Worm (Caenorhabditis elegans): ENCODE data around the gene F20D6.15.

Gene F20D6.15

DNA sequence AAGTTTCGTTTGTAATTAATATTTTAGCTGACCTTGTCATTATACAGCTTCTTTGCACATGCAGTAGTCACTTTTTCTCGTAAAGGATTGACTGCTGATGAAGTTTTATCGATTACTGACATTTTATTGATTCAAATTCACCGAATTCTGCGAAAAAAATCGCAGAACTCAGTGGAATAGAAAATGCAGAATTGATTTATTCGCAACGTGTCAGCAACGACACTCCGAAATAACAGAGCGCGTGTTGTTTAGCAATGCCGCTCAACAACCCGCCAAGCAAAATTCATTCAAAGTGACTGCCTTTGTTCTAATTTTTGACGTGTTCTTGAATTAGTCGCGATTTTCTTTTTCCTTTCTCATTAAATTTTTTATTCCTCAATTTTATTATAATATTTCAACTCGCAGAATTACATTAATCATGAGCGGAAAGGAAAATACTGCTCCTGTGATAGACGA lies 32.8 kb upstream of the F20D6.15 start, which contains the start of the genes cogc-6 and air-1 (continued):
- TF ChIP-seq ztf-1 (GFP tag; conservative IDR thresholded peaks at IDR 0.05), result no peak
- no peak for TF ChIP-seq nhr-6 (tag; optimal IDR thresholded peaks at IDR 0.05)
- no peak for TF ChIP-seq mbf-1 (tag; optimal IDR thresholded peaks at IDR 0.05)
- TF ChIP-seq unc-55 (GFP tag; optimal IDR thresholded peaks at IDR 0.05), result peak; percentile 34
- TF ChIP-seq dmd-4 (tag; optimal IDR thresholded peaks at IDR 0.05), result no peak
- TF ChIP-seq nhr-11 (tag; optimal IDR thresholded peaks at IDR 0.05), result no peak
- TF ChIP-seq sem-4 (tag; optimal IDR thresholded peaks at IDR 0.05), result no peak
- TF ChIP-seq F13H6.1 (tag; optimal IDR thresholded peaks at IDR 0.05), result no peak
- no peak for TF ChIP-seq ama-1 (optimal IDR thresholded peaks at IDR 0.05)

ce11 chrV:8219550-8219949 lies 31.3 kb upstream of the F20D6.15 start:
- no peak for TF ChIP-seq ceh-16 (tag; optimal IDR thresholded peaks at IDR 0.05)
- TF ChIP-seq blmp-1 (tag; optimal IDR thresholded peaks at IDR 0.05; ENCODE audit: insufficient read depth), result no peak
- no peak for TF ChIP-seq ztf-1 (GFP tag; conservative IDR thresholded peaks at IDR 0.05)
- no peak for TF ChIP-seq unc-39 (tag; optimal IDR thresholded peaks at IDR 0.05)
- TF ChIP-seq F13H6.1 (tag; optimal IDR thresholded peaks at IDR 0.05), result no peak
- no peak for TF ChIP-seq nhr-10 (tag; optimal IDR thresholded peaks at IDR 0.05)
- no peak for TF ChIP-seq ZK546.5 (tag; optimal IDR thresholded peaks at IDR 0.05)

DNA sequence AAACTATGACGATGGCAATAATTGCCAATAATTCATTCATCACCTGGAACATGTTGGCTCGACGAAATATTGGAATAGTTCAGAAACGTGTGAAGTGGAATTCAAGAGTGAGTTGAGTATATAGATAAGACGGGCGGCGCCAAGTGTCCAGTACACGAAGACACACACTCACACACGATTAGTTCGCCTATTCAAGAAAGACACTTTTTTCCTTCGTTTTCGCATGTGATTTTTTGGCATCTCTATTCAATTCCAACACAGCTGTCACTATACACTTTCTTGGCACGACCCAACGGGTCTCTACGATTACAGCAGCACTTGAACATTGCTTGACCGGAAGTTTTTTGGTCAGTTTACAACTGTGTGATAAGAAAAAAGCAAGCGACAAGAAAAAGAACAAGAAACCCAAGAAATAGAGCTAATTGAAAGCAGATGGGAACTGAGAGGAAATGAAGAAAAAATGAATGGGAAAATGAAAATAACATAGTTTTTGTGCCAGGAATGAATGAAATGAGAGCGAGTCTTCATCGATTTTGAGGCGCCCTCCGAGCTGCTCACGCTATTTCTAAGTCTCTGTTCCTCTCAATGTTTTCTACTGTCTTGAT lies 29.5 kb upstream of the F20D6.15 start, which contains the start of gene K07C11.8:
K07C11.8 (minus strand) TSS at position 224 of the 605 bp plus-strand sequence.
- TF ChIP-seq ZK546.5 (tag; optimal IDR thresholded peaks at IDR 0.05), result no peak
- TF ChIP-seq nhr-6 (tag; optimal IDR thresholded peaks at IDR 0.05), result no peak
- no peak for TF ChIP-seq elt-1 (tag; optimal IDR thresholded peaks at IDR 0.05)
- TF ChIP-seq Y55F3AM.14 (GFP tag; optimal IDR thresholded peaks at IDR 0.05), result no peak
- no peak for TF ChIP-seq lin-13 (GFP tag; optimal IDR thresholded peaks at IDR 0.05)
- no peak for TF ChIP-seq F13H6.1 (tag; optimal IDR thresholded peaks at IDR 0.05)
- no peak for TF ChIP-seq blmp-1 (tag; optimal IDR thresholded peaks at IDR 0.05; ENCODE audit: insufficient read depth)
- no peak for TF ChIP-seq lsy-2 (tag; optimal IDR thresholded peaks at IDR 0.05)
- TF ChIP-seq unc-55 (GFP tag; optimal IDR thresholded peaks at IDR 0.05), result peak; percentile 39
- TF ChIP-seq mdl-1 (tag; optimal IDR thresholded peaks at IDR 0.05), result no peak
- no peak for TF ChIP-seq nhr-11 (tag; optimal IDR thresholded peaks at IDR 0.05)
- TF ChIP-seq aly-2 (tag; optimal IDR thresholded peaks at IDR 0.05), result no peak
- no peak for TF ChIP-seq nhr-25 (tag; optimal IDR thresholded peaks at IDR 0.05)
- no peak for TF ChIP-seq nhr-12 (tag; optimal IDR thresholded peaks at IDR 0.05)
- peak; percentile 11 for TF ChIP-seq fos-1 (tag; optimal IDR thresholded peaks at IDR 0.05)

- TF ChIP-seq sma-9 (GFP tag; optimal IDR thresholded peaks at IDR 0.05), result peak; percentile 23
- TF ChIP-seq sma-9 (tag; optimal IDR thresholded peaks at IDR 0.05), result no peak
- peak; percentile 13 for TF ChIP-seq F13H6.1 (tag; optimal IDR thresholded peaks at IDR 0.05)
- peak; percentile 23 for TF ChIP-seq gmeb-1 (tag; optimal IDR thresholded peaks at IDR 0.05)
- TF ChIP-seq mdl-1 (tag; optimal IDR thresholded peaks at IDR 0.05), result no peak
- TF ChIP-seq Y55F3AM.14 (GFP tag; optimal IDR thresholded peaks at IDR 0.05), result no peak
- TF ChIP-seq fos-1 (tag; optimal IDR thresholded peaks at IDR 0.05), result peak; percentile 71
- peak; percentile 12 for TF ChIP-seq crh-2 (tag; optimal IDR thresholded peaks at IDR 0.05)
These were observed 28.9 kb upstream of the F20D6.15 start for ce11 chrV:8217118-8217517.

DNA sequence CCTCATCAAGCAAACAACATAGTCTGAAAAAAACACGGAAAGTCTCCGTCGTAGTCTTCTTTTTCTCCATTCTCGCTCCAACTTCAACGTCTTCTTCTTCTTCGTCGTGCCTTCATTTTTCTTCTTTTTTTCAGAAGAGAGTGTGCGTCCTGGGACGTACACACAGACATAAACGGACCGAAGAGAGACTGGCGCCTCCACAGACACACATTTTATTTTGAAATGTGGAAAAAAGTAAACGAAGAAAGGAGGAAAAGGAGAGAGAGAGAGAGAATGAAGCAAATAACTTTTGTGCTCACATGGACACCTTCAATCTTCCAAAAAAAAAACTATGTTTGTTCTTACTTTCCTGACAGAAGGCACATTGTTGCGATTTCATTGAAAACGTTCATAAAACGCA lies 26.9 kb upstream of the F20D6.15 start:
- TF ChIP-seq ama-1 (optimal IDR thresholded peaks at IDR 0.05) (peak; percentile 5), nhr-6 (tag; optimal IDR thresholded peaks at IDR 0.05) (no peak), mdl-1 (tag; optimal IDR thresholded peaks at IDR 0.05) (no peak), dmd-4 (tag; optimal IDR thresholded peaks at IDR 0.05) (no peak), zag-1 (tag; optimal IDR thresholded peaks at IDR 0.05) (no peak), elt-1 (tag; optimal IDR thresholded peaks at IDR 0.05) (no peak), snpc-4 (tag; optimal IDR thresholded peaks at IDR 0.05) (no peak), nhr-21 (tag; optimal IDR thresholded peaks at IDR 0.05) (no peak), nhr-12 (tag; optimal IDR thresholded peaks at IDR 0.05) (no peak), blmp-1 (tag; optimal IDR thresholded peaks at IDR 0.05; ENCODE audit: insufficient read depth) (no peak), unc-55 (GFP tag; optimal IDR thresholded peaks at IDR 0.05) (peak; percentile 68), nhr-25 (tag; optimal IDR thresholded peaks at IDR 0.05) (no peak), lsy-2 (tag; optimal IDR thresholded peaks at IDR 0.05) (no peak), nhr-23 (tag; optimal IDR thresholded peaks at IDR 0.05) (no peak), crh-2 (tag; optimal IDR thresholded peaks at IDR 0.05) (no peak), sem-4 (tag; optimal IDR thresholded peaks at IDR 0.05) (no peak), ztf-4 (tag; optimal IDR thresholded peaks at IDR 0.05) (no peak), aly-2 (tag; optimal IDR thresholded peaks at IDR 0.05) (no peak), Y55F3AM.14 (GFP tag; optimal IDR thresholded peaks at IDR 0.05) (no peak), lin-39 (tag; optimal IDR thresholded peaks at IDR 0.05) (no peak), R02D3.7 (tag; optimal IDR thresholded peaks at IDR 0.05) (no peak), mab-5 (tag; optimal IDR thresholded peaks at IDR 0.05) (no peak), nhr-129 (tag; optimal IDR thresholded peaks at IDR 0.05) (no peak), lin-11 (tag; optimal IDR thresholded peaks at IDR 0.05) (no peak), elt-3 (tag; optimal IDR thresholded peaks at IDR 0.05) (no peak), ZK546.5 (tag; optimal IDR thresholded peaks at IDR 0.05) (no peak), C34F6.9 (tag; optimal IDR thresholded peaks at IDR 0.05) (peak; percentile 20)

All from whole organism, L2 larva.